Worm (Caenorhabditis elegans) whole organism, midembryonic: ENCODE results near the gene daf-41.

Source experiments
- T22C8.4 ChIP-seq: fragments of 200-800 bp; sonication (Bioruptor generic); IDR thresholded peaks from 2 replicates; pipeline ENCODE4 v1.3.6; 2022; ENCODE audit warnings: missing genetic modification characterization, missing compliant biosample characterization
- cog-1 ChIP-seq: sonication (generic microtip); optimal IDR thresholded peaks from 2 replicates; lab custom pipeline; 2016; ENCODE audit warnings: missing genetic modification characterization, missing compliant biosample characterization
- flt-1 ChIP-seq: fragments of 200-800 bp; sonication (Bioruptor generic); IDR thresholded peaks from 2 replicates; pipeline ENCODE4 v1.3.6; 2022; ENCODE audit warnings: missing genetic modification characterization, missing compliant biosample characterization
- klf-2 ChIP-seq: fragments of 200-800 bp; sonication (Bioruptor generic); conservative IDR thresholded peaks from 2 replicates; pipeline ENCODE4 v1.3.6; 2022; ENCODE audit warnings: missing genetic modification reagents, missing genetic modification characterization, missing compliant biosample characterization
- med-1 ChIP-seq: sonication (generic microtip); optimal IDR thresholded peaks from 2 replicates; lab custom pipeline; 2017; ENCODE audit warnings: missing genetic modification characterization, mild to moderate bottlenecking, missing compliant biosample characterization, antibody characterized with exemption, missing genetic modification reagents; ENCODE audit not compliant: insufficient read depth
- ref-1 ChIP-seq: fragments of 200-800 bp; sonication (Bioruptor generic); conservative IDR thresholded peaks from 2 replicates; pipeline ENCODE4 v1.3.6; 2022; ENCODE audit warnings: missing genetic modification reagents, missing genetic modification characterization, missing compliant biosample characterization
- tab-1 ChIP-seq: fragments of 200-800 bp; sonication (Bioruptor generic); IDR thresholded peaks from 2 replicates; pipeline ENCODE4 v1.3.6; 2022; ENCODE audit warnings: missing genetic modification characterization, missing compliant biosample characterization
- ztf-23 ChIP-seq: fragments of 200-800 bp; sonication (Bioruptor generic); IDR thresholded peaks from 2 replicates; pipeline ENCODE4 v1.3.6; 2022; ENCODE audit warnings: missing genetic modification reagents, missing genetic modification characterization, missing compliant biosample characterization
- ztf-29 ChIP-seq: fragments of 200-800 bp; sonication (Bioruptor generic); IDR thresholded peaks from 2 replicates; pipeline ENCODE4 v1.3.6; 2022; ENCODE audit warnings: missing genetic modification reagents, missing genetic modification characterization, missing compliant biosample characterization

daf-41 gene

DNA sequence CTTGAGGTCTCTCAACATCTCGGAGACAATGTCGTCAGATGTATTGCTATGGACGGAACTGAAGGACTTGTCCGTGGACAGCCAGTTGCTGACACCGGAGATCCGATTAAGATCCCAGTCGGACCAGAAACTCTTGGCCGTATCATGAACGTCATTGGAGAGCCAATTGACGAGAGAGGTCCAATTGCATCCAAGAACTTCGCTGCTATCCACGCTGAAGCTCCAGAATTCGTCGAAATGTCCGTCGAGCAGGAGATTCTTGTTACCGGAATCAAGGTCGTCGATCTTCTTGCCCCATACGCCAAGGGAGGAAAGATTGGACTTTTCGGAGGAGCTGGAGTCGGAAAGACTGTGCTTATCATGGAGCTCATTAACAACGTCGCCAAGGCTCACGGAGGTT is 45.7 kb downstream of the daf-41 start:
- no peak for TF ChIP-seq ztf-23 (GFP tag; lab: Robert Waterston, UW)
- no peak for TF ChIP-seq flt-1 (GFP tag; lab: Robert Waterston, UW)
- TF ChIP-seq cog-1 (tag; lab: Kevin White, UChicago), result no peak
- no peak for TF ChIP-seq T22C8.4 (GFP tag; lab: Robert Waterston, UW)

DNA sequence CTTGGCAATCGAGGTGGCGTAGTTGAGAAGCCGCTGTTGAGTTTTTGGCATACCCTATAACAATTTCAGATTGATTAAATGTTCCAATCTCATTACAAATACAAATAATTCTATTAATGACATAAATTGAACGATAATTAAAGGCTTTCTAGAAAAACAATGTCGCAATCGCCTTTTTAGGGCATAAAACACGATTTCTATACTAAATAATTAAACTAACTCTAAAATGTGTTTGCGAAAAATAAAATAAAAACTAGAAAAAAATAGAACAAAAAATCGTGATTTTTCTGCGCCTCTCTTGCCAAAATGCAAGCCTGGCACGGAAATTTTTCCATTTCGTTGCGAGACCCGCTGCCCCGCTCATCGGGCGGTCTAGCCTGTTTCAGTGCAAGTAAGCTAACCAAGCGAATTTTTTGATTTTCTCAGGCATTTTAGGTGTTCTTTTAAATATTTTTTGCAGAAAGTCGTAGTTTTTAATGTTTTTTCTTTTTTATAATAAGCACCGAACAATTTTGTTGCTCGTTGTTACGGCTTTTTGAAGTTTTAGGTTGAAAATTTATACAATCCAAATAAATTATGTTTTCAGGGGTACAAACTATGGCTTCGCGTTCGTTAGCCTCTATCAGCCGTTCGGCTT is 46.6 kb downstream of the daf-41 start, which contains the start of the genes C34E10.12, C34E10.10 and atp-2:
C34E10.12 (minus strand) TSS at position 51 of the 637 bp plus-strand sequence.
C34E10.10 (minus strand) TSS at position 54 of the 637 bp plus-strand sequence.
atp-2 (plus strand) TSS at position 587 of the 637 bp plus-strand sequence.
- TF ChIP-seq ztf-29 (GFP tag; lab: Robert Waterston, UW) (peak; percentile 72), med-1 (peak; percentile 7), T22C8.4 (GFP tag; lab: Robert Waterston, UW) (no peak), ztf-23 (GFP tag; lab: Robert Waterston, UW) (peak; percentile 69; the same call in 1 of the 2 replicates), klf-2 (GFP tag; lab: Robert Waterston, UW) (no peak; the same call in 1 of the 2 replicates), cog-1 (tag; lab: Kevin White, UChicago) (peak; percentile 25)

DNA sequence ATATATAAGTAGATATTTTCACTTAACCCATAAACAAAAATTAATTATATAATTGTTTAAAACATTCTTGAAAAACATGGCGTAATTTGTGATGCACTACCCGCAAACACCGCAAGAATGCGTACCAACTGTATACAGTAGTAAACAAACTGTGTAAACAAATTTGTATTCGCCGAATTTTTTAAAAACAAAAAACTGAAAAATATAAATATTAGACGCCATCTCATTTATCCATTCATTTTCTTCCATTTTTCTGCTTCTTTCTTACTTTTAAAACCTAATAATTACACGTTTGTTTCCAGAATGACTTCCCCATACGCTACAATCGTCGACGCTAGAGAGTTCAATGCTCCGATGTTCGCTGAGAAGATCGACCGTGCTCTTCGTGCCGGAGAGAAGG is 49.2 kb downstream of the daf-41 start, which contains the start of gene nex-1:
nex-1 (plus strand) TSS at position 301 of the 400 bp plus-strand sequence.
- no peak for TF ChIP-seq T22C8.4 (GFP tag; lab: Robert Waterston, UW)
- no peak for TF ChIP-seq ztf-29 (GFP tag; lab: Robert Waterston, UW)
- no peak for TF ChIP-seq ref-1 (GFP tag; lab: Robert Waterston, UW)
- no peak for TF ChIP-seq klf-2 (GFP tag; lab: Robert Waterston, UW)
- TF ChIP-seq ztf-23 (GFP tag; lab: Robert Waterston, UW), result no peak
- no peak for TF ChIP-seq med-1
- TF ChIP-seq tab-1, result no peak
- no peak for TF ChIP-seq cog-1 (tag; lab: Kevin White, UChicago)

DNA sequence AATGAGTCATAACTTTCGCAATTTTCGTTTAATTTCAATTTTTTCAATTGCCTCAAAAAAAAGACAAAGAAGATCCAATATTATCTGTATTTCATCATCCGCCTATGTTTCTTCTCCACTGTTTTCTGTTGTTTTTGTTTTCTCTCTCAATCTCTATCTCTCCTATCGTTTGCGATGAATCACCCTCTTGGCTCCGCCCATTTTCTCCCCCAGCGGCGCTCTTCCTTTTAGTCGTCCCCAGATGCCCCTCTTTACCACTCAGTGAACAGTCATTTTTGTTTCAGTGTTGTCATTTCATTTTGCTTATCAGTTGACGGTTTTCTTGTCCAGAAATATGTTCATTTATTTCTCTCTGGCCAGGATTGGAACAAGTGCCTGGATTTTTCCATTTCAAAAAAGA is 49.7 kb downstream of the daf-41 start:
- TF ChIP-seq klf-2 (GFP tag; lab: Robert Waterston, UW), result no peak
